Fruit fly (Drosophila melanogaster) whole organism, prepupa: ENCODE data around the gene bark.

Experiments used
- Blimp-1 ChIP-seq: fragments of 200-800 bp; sonication (Bioruptor generic); optimal IDR thresholded peaks from 3 replicates; lab custom pipeline; 2017; ENCODE audit warnings: missing biosample characterization, missing genetic modification characterization, mild to moderate bottlenecking, moderate library complexity, missing genetic modification reagents
- CG10631 ChIP-seq: fragments of 200-800 bp; sonication (Bioruptor generic); optimal IDR thresholded peaks from 2 replicates; lab custom pipeline; 2016; ENCODE audit warnings: missing biosample characterization, missing genetic modification characterization
- CG11294 ChIP-seq: fragments of 200-800 bp; sonication (Bioruptor generic); IDR thresholded peaks from 2 replicates; pipeline ENCODE4 v1.3.6; 2022; ENCODE audit warnings: missing biosample characterization, missing genetic modification characterization
- CG11762 ChIP-seq: fragments of 200-800 bp; sonication (Bioruptor generic); optimal IDR thresholded peaks from 3 replicates; lab custom pipeline; 2016; ENCODE audit warnings: missing biosample characterization, missing genetic modification characterization; ENCODE audit not compliant: insufficient read depth
- CG11902 ChIP-seq: fragments of 200-800 bp; sonication (Bioruptor generic); optimal IDR thresholded peaks from 3 replicates; lab custom pipeline; 2016; ENCODE audit warnings: missing biosample characterization, missing genetic modification characterization
- CG3032 ChIP-seq: fragments of 200-800 bp; optimal IDR thresholded peaks from 2 replicates; lab custom pipeline; 2019; ENCODE audit warnings: missing biosample characterization, mild to moderate bottlenecking, missing genetic modification characterization, moderate library complexity
- CG3919 ChIP-seq: fragments of 200-800 bp; sonication (Bioruptor generic); optimal IDR thresholded peaks from 3 replicates; lab custom pipeline; 2016; ENCODE audit warnings: missing biosample characterization, missing genetic modification characterization
- CG6163 ChIP-seq: fragments of 200-800 bp; sonication (Bioruptor generic); IDR thresholded peaks from 3 replicates; pipeline ENCODE4 v1.3.6; 2022; ENCODE audit warnings: missing biosample characterization, missing genetic modification characterization
- CG6792 ChIP-seq: fragments of 200-800 bp; sonication (Bioruptor generic); optimal IDR thresholded peaks from 3 replicates; lab custom pipeline; 2016; ENCODE audit warnings: missing biosample characterization, missing genetic modification characterization
- CG6808 ChIP-seq: fragments of 200-800 bp; sonication (Bioruptor generic); optimal IDR thresholded peaks from 3 replicates; lab custom pipeline; 2017; ENCODE audit warnings: missing biosample characterization, missing genetic modification characterization, mild to moderate bottlenecking, moderate library complexity, missing genetic modification reagents
- CG6854 ChIP-seq: fragments of 200-800 bp; sonication (Bioruptor generic); optimal IDR thresholded peaks from 2 replicates; lab custom pipeline; 2017; ENCODE audit warnings: missing biosample characterization, mild to moderate bottlenecking, missing genetic modification characterization
- CG8119 ChIP-seq: fragments of 200-800 bp; sonication (Bioruptor generic); IDR thresholded peaks from 3 replicates; pipeline ENCODE4 v1.3.6; 2022; ENCODE audit warnings: missing biosample characterization, missing genetic modification characterization
- CG8319 ChIP-seq: fragments of 200-800 bp; sonication (Bioruptor generic); optimal IDR thresholded peaks from 3 replicates; lab custom pipeline; 2016; ENCODE audit warnings: missing biosample characterization, missing genetic modification characterization
- CG8632 ChIP-seq: fragments of 200-800 bp; sonication (Bioruptor generic); optimal IDR thresholded peaks from 3 replicates; lab custom pipeline; 2016; ENCODE audit warnings: missing biosample characterization, missing genetic modification characterization
- CG9139 ChIP-seq: fragments of 200-800 bp; sonication (Bioruptor generic); optimal IDR thresholded peaks from 3 replicates; lab custom pipeline; 2017; ENCODE audit warnings: missing biosample characterization, mild to moderate bottlenecking, missing genetic modification characterization
- Eip75B ChIP-seq: fragments of 200-800 bp; sonication (Bioruptor generic); optimal IDR thresholded peaks from 3 replicates; lab custom pipeline; 2016; ENCODE audit warnings: missing biosample characterization, missing genetic modification characterization
- Eip78C ChIP-seq: fragments of 200-800 bp; sonication (Bioruptor generic); peaks from one replicate; lab custom pipeline; 2016; ENCODE audit warnings: missing biosample characterization, missing genetic modification characterization
- Eip93F ChIP-seq: fragments of 200-800 bp; sonication (Bioruptor generic); optimal IDR thresholded peaks from 2 replicates; lab custom pipeline; 2016; ENCODE audit warnings: missing biosample characterization, mild to moderate bottlenecking, missing genetic modification characterization
- Ets21C ChIP-seq: fragments of 200-800 bp; sonication (Bioruptor generic); optimal IDR thresholded peaks from 3 replicates; lab custom pipeline; 2016; ENCODE audit warnings: missing biosample characterization, missing genetic modification characterization
- Ets96B ChIP-seq: fragments of 200-800 bp; optimal IDR thresholded peaks from 2 replicates; lab custom pipeline; 2019; ENCODE audit warnings: missing biosample characterization, mild to moderate bottlenecking, missing genetic modification characterization, moderate library complexity
- Hr38 ChIP-seq: sonication (Bioruptor generic); optimal IDR thresholded peaks from 2 replicates; lab custom pipeline; 2016; ENCODE audit warnings: missing biosample characterization, missing genetic modification characterization
- Hr39 ChIP-seq: fragments of 200-800 bp; sonication (Bioruptor generic); optimal IDR thresholded peaks from 2 replicates; lab custom pipeline; 2016; ENCODE audit warnings: missing biosample characterization, missing genetic modification characterization
- Hr4 ChIP-seq: fragments of 200-800 bp; sonication (Bioruptor generic); optimal IDR thresholded peaks from 3 replicates; lab custom pipeline; 2016; ENCODE audit warnings: missing biosample characterization, missing genetic modification characterization
- Met ChIP-seq: fragments of 200-800 bp; sonication (Bioruptor generic); optimal IDR thresholded peaks from 3 replicates; lab custom pipeline; 2016; ENCODE audit warnings: missing biosample characterization, missing genetic modification characterization
- OdsH ChIP-seq: fragments of 200-800 bp; sonication (Bioruptor generic); optimal IDR thresholded peaks from 3 replicates; lab custom pipeline; 2016; ENCODE audit warnings: missing biosample characterization, missing genetic modification characterization
- Smox ChIP-seq: fragments of 200-800 bp; sonication (Bioruptor generic); optimal IDR thresholded peaks from 3 replicates; lab custom pipeline; 2016; ENCODE audit warnings: missing biosample characterization, missing genetic modification characterization
- Sox102F ChIP-seq: fragments of 200-800 bp; sonication (Bioruptor generic); optimal IDR thresholded peaks from 2 replicates; lab custom pipeline; 2016; ENCODE audit warnings: missing biosample characterization, mild to moderate bottlenecking, missing genetic modification characterization
- cyc ChIP-seq: fragments of 200-800 bp; sonication (Bioruptor generic); optimal IDR thresholded peaks from 3 replicates; lab custom pipeline; 2016; ENCODE audit warnings: missing biosample characterization, missing genetic modification characterization
- dac ChIP-seq: fragments of 200-800 bp; sonication (Bioruptor generic); optimal IDR thresholded peaks from 2 replicates; lab custom pipeline; 2017; ENCODE audit warnings: missing biosample characterization, mild to moderate bottlenecking, missing genetic modification characterization
- dsx ChIP-seq: fragments of 200-800 bp; optimal IDR thresholded peaks from 3 replicates; lab custom pipeline; 2019; ENCODE audit warnings: missing biosample characterization, mild to moderate bottlenecking, missing genetic modification characterization, moderate library complexity; ENCODE audit not compliant: poor library complexity, severe bottlenecking
- eg ChIP-seq: fragments of 200-800 bp; sonication (Bioruptor generic); IDR thresholded peaks from 3 replicates; pipeline ENCODE4 v1.3.6; 2022; ENCODE audit warnings: missing biosample characterization, missing genetic modification characterization
- esn ChIP-seq: fragments of 200-800 bp; sonication (Bioruptor generic); optimal IDR thresholded peaks from 2 replicates; lab custom pipeline; 2016; ENCODE audit warnings: missing biosample characterization, mild to moderate bottlenecking, missing genetic modification characterization, moderate library complexity
- fd59A ChIP-seq: fragments of 200-800 bp; sonication (Bioruptor generic); optimal IDR thresholded peaks from 2 replicates; lab custom pipeline; 2017; ENCODE audit warnings: missing biosample characterization, mild to moderate bottlenecking, missing genetic modification characterization, missing genetic modification reagents
- pdm3 ChIP-seq: fragments of 200-800 bp; sonication (Bioruptor generic); optimal IDR thresholded peaks from 3 replicates; lab custom pipeline; 2016; ENCODE audit warnings: missing biosample characterization, missing genetic modification characterization
- salr ChIP-seq, 2 experiments: fragments of 200-800 bp; sonication (Bioruptor generic); optimal IDR thresholded peaks; 3 replicates each; lab custom pipeline; 2016 to 2018; ENCODE audit warnings: missing biosample characterization in 2 of 2, missing genetic modification characterization in 2 of 2, mild to moderate bottlenecking in 1 of 2
- spab ChIP-seq: fragments of 200-800 bp; sonication (Bioruptor generic); optimal IDR thresholded peaks from 2 replicates; lab custom pipeline; 2017; ENCODE audit warnings: missing biosample characterization, mild to moderate bottlenecking, missing genetic modification characterization, missing genetic modification reagents
- ss ChIP-seq, 2 experiments: fragments of 200-800 bp; sonication (Bioruptor generic); optimal IDR thresholded peaks; 2 replicates in 1 of 2; 3 replicates in 1 of 2; lab custom pipeline; 2017 to 2018; ENCODE audit warnings: mild to moderate bottlenecking in 2 of 2, missing biosample characterization in 2 of 2, missing genetic modification characterization in 2 of 2, moderate library complexity in 1 of 2
- svp ChIP-seq: fragments of 200-800 bp; sonication (Bioruptor generic); peaks from one replicate; lab custom pipeline; 2016; ENCODE audit warnings: missing biosample characterization, missing genetic modification characterization
- vri ChIP-seq: fragments of 200-800 bp; sonication (Bioruptor generic); optimal IDR thresholded peaks from 3 replicates; lab custom pipeline; 2016; ENCODE audit warnings: missing biosample characterization, mild to moderate bottlenecking, missing genetic modification characterization

bark gene

DNA sequence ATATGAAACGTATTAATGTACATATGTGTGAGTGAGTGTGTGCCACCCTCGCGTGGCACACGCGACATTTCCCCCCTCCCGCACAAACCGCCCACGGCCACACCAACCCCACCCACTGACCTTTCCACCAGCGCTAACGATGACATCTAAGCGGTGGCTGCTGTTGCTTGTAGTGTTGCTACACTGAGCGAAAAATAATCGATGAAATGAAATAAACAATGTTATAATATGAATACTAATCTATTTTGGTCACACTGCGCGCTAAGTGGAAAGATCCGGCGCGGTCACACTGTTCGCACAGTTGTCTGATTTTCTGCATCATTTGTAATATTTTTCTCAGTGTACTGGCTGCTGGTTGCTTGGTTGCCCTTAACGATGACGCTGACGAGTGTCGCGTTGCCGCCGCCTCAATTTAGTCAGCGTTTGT lies 45.3 kb downstream of the bark start (continued):
- TF ChIP-seq eg (GFP tag; lab: Robert Waterston, UW), result peak; percentile 52; the same call in 2 of the 3 replicates
- TF ChIP-seq CG6854, result no peak
- TF ChIP-seq CG8319 (GFP tag; lab: Kevin White, UChicago), result peak; percentile 42
- peak; percentile 71 for TF ChIP-seq CG6792 (GFP tag; lab: Kevin White, UChicago)
- TF ChIP-seq CG11902 (GFP tag; lab: Kevin White, UChicago), result peak; percentile 39
- TF ChIP-seq pdm3 (GFP tag; lab: Kevin White, UChicago), result peak; percentile 72
- TF ChIP-seq CG11762 (GFP tag; lab: Kevin White, UChicago), result peak; percentile 31
- TF ChIP-seq CG6808 (GFP tag; lab: Kevin White, UChicago), result peak; percentile 59
- peak; percentile 62 for TF ChIP-seq vri (GFP tag; lab: Kevin White, UChicago)
- peak; percentile 73 for TF ChIP-seq Hr39 (GFP tag; lab: Kevin White, UChicago)
- peak; percentile 80 for TF ChIP-seq svp (GFP tag; lab: Kevin White, UChicago)
- peak; percentile 54 for TF ChIP-seq Eip75B (GFP tag; lab: Kevin White, UChicago)
- TF ChIP-seq Eip78C (GFP tag; lab: Kevin White, UChicago), result peak; percentile 88
- peak; percentile 73 for TF ChIP-seq Met (GFP tag; lab: Kevin White, UChicago)
- TF ChIP-seq Smox, result peak; percentile 56
- peak; percentile 29 for TF ChIP-seq Hr4 (GFP tag; lab: Kevin White, UChicago)
- TF ChIP-seq esn (GFP tag; lab: Kevin White, UChicago), result peak; percentile 66
- no peak for TF ChIP-seq CG11294 (GFP tag; lab: Robert Waterston, UW)
- peak; percentile 72 to 94 for TF ChIP-seq ss (GFP tag; optimal IDR thresholded peaks at IDR 0.05; lab: Kevin White, UChicago)
- peak; percentile 48 for TF ChIP-seq Ets21C (GFP tag; lab: Kevin White, UChicago)
- TF ChIP-seq dsx (GFP tag; lab: Kevin White, UChicago), result peak; percentile 55
- no peak for TF ChIP-seq dac
- TF ChIP-seq spab (GFP tag; lab: Kevin White, UChicago), result peak; percentile 57
- peak; percentile 58 for TF ChIP-seq Ets96B (tag; lab: Kevin White, UChicago)
- TF ChIP-seq CG9139 (GFP tag; lab: Kevin White, UChicago), result no peak
- TF ChIP-seq fd59A (GFP tag; lab: Kevin White, UChicago), result peak; percentile 56
- TF ChIP-seq OdsH (GFP tag; lab: Kevin White, UChicago), result peak; percentile 64
- TF ChIP-seq Blimp-1 (GFP tag; lab: Kevin White, UChicago), result no peak
- peak; percentile 57 for TF ChIP-seq Sox102F (GFP tag; lab: Kevin White, UChicago)
- TF ChIP-seq CG3032, result peak; percentile 55
- peak; percentile 48 for TF ChIP-seq CG10631 (GFP tag; lab: Kevin White, UChicago)
- peak; percentile 40 for TF ChIP-seq CG8632 (GFP tag; lab: Kevin White, UChicago)
- peak; percentile 80 for TF ChIP-seq CG6163 (GFP tag; lab: Robert Waterston, UW)
- peak; percentile 74 for TF ChIP-seq cyc

DNA sequence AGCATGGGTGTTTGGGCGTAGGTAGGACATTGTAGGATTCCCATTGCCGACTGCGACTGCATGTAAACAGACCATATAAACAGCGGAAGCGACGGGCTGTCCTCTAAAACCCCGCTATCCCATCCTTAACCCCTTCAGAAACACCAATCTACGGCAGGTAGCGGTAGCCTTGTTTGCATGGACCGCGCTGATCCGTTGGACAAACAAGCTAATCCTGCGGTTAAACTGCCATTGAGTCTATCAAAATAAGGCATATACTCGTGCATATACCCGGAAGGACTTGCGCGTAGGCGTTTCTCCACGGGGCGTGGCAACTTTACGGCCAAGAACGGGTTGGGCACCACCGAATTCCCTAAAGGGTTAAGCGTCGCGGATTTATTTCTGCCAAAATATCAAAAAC lies 47.0 kb downstream of the bark start:
- TF ChIP-seq CG3919 (GFP tag; lab: Kevin White, UChicago) (no peak), salr (GFP tag; optimal IDR thresholded peaks at IDR 0.05; lab: Kevin White, UChicago) (no peak), CG8119 (no peak), Hr38 (GFP tag; lab: Kevin White, UChicago) (no peak), CG3032 (no peak), Eip93F (no peak), CG6792 (GFP tag; lab: Kevin White, UChicago) (no peak), CG8632 (GFP tag; lab: Kevin White, UChicago) (no peak)
